Worm (Caenorhabditis elegans) whole organism, L4 larva: Measurements from ENCODE around the gene R05H10.7.
"Not testable (repeated sequence)": the region's sequence is repeated elsewhere in the genome, so short reads cannot be mapped to it uniquely, and the experiment has no call there.

Source experiments
- Y105C5A.15 ChIP-seq: fragments of 200-800 bp; sonication (Bioruptor generic); IDR thresholded peaks from 2 replicates; pipeline ENCODE4 v1.3.6; 2022; ENCODE audit warnings: missing genetic modification characterization, missing compliant biosample characterization
- Y48G9A.11 ChIP-seq: fragments of 200-800 bp; sonication (Bioruptor generic); IDR thresholded peaks from 2 replicates; pipeline ENCODE4 v1.3.6; 2022; ENCODE audit warnings: missing genetic modification reagents, missing genetic modification characterization, missing compliant biosample characterization
- Y75B8A.6 ChIP-seq: fragments of 200-800 bp; sonication (Bioruptor generic); IDR thresholded peaks from 2 replicates; pipeline ENCODE4 v1.3.6; 2022; ENCODE audit warnings: missing genetic modification reagents, missing genetic modification characterization, missing compliant biosample characterization
- ZK337.2 ChIP-seq: fragments of 200-800 bp; sonication (Bioruptor generic); IDR thresholded peaks from 2 replicates; pipeline ENCODE4 v1.3.6; 2022; ENCODE audit warnings: missing genetic modification reagents, missing genetic modification characterization, missing compliant biosample characterization
- aha-1 ChIP-seq: fragments of 150-350 bp; peaks from one replicate; lab custom pipeline; 2014; ENCODE audit warnings: missing biosample characterization, missing genetic modification characterization
- ama-1 ChIP-seq: fragments of 150-350 bp; optimal IDR thresholded peaks from 2 replicates; lab custom pipeline; 2014; ENCODE audit warnings: inconsistent platforms, mixed read lengths
- arid-1 ChIP-seq: fragments of 200-800 bp; sonication (Bioruptor generic); conservative IDR thresholded peaks from 2 replicates; pipeline ENCODE4 v1.3.6; 2022; ENCODE audit warnings: missing genetic modification reagents, missing genetic modification characterization, missing compliant biosample characterization
- ceh-32 ChIP-seq: sonication (generic microtip); optimal IDR thresholded peaks from 2 replicates; lab custom pipeline; 2016; ENCODE audit warnings: mild to moderate bottlenecking, missing genetic modification characterization, missing compliant biosample characterization; ENCODE audit not compliant: poor library complexity
- ceh-44 ChIP-seq: fragments of 200-800 bp; sonication (Bioruptor generic); IDR thresholded peaks from 2 replicates; pipeline ENCODE4 v1.3.6; 2022; ENCODE audit warnings: missing genetic modification reagents, missing genetic modification characterization, missing compliant biosample characterization
- ceh-82 ChIP-seq: sonication (generic microtip); optimal IDR thresholded peaks from 2 replicates; lab custom pipeline; 2017; ENCODE audit warnings: missing biosample characterization, missing genetic modification characterization
- cey-2 ChIP-seq: sonication (generic microtip); optimal IDR thresholded peaks from 3 replicates; lab custom pipeline; 2017; ENCODE audit warnings: missing genetic modification characterization, mild to moderate bottlenecking, missing compliant biosample characterization, antibody characterized with exemption, borderline replicate concordance; ENCODE audit not compliant: insufficient read depth
- daf-16 ChIP-seq, 3 experiments: sonication (generic microtip); optimal IDR thresholded peaks; 2 replicates each; lab custom pipeline; 2016 to 2017; ENCODE audit warnings: missing genetic modification characterization in 3 of 3, missing genetic modification reagents in 3 of 3, mild to moderate bottlenecking in 2 of 3, missing compliant biosample characterization in 2 of 3, missing biosample characterization in 1 of 3, moderate library complexity in 1 of 3
- daf-19 ChIP-seq: fragments of 200-800 bp; sonication (Bioruptor generic); conservative IDR thresholded peaks from 2 replicates; pipeline ENCODE4 v1.3.6; 2022; ENCODE audit warnings: missing genetic modification characterization, missing compliant biosample characterization
- daf-8 ChIP-seq: fragments of 200-800 bp; sonication (Bioruptor generic); IDR thresholded peaks from 2 replicates; pipeline ENCODE4 v1.3.6; 2022; ENCODE audit warnings: missing genetic modification characterization, missing compliant biosample characterization
- dmd-6 ChIP-seq: fragments of 200-800 bp; sonication (Bioruptor generic); IDR thresholded peaks from 2 replicates; pipeline ENCODE4 v1.3.6; 2022; ENCODE audit warnings: missing genetic modification reagents, missing genetic modification characterization, missing compliant biosample characterization
- dmd-9 ChIP-seq: fragments of 200-800 bp; sonication (Bioruptor generic); IDR thresholded peaks from 2 replicates; pipeline ENCODE4 v1.3.6; 2022; ENCODE audit warnings: missing genetic modification reagents, missing genetic modification characterization, missing compliant biosample characterization
- duxl-1 ChIP-seq: sonication (generic microtip); optimal IDR thresholded peaks from 2 replicates; lab custom pipeline; 2016; ENCODE audit warnings: mild to moderate bottlenecking, missing genetic modification characterization, moderate library complexity, missing compliant biosample characterization; ENCODE audit not compliant: poor library complexity
- dve-1 ChIP-seq: sonication (generic microtip); optimal IDR thresholded peaks from 2 replicates; lab custom pipeline; 2017; ENCODE audit warnings: antibody characterized with exemption, mild to moderate bottlenecking, missing genetic modification characterization, missing compliant biosample characterization; ENCODE audit not compliant: insufficient read depth
- hlh-11 ChIP-seq: fragments of 200-800 bp; sonication (Bioruptor generic); optimal IDR thresholded peaks from 2 replicates; lab custom pipeline; 2018; ENCODE audit warnings: mild to moderate bottlenecking, missing genetic modification characterization, missing compliant biosample characterization
- hlh-30 ChIP-seq: sonication (generic microtip); optimal IDR thresholded peaks from 2 replicates; lab custom pipeline; 2017; ENCODE audit warnings: antibody characterized with exemption, mild to moderate bottlenecking, missing genetic modification characterization, missing compliant biosample characterization; ENCODE audit not compliant: insufficient read depth
- hmg-1.1 ChIP-seq: fragments of 200-800 bp; sonication (Bioruptor generic); IDR thresholded peaks from 2 replicates; pipeline ENCODE4 v1.3.6; 2022; ENCODE audit warnings: missing genetic modification reagents, missing genetic modification characterization, missing compliant biosample characterization
- lin-15B ChIP-seq: fragments of 150-350 bp; sonication (generic microtip); optimal IDR thresholded peaks from 3 replicates; lab custom pipeline; 2014; ENCODE audit warnings: missing biosample characterization, missing genetic modification characterization
- lin-29 ChIP-seq: fragments of 200-800 bp; sonication (Bioruptor generic); IDR thresholded peaks from 2 replicates; pipeline ENCODE4 v1.3.6; 2022; ENCODE audit warnings: missing genetic modification reagents, missing genetic modification characterization, missing compliant biosample characterization
- madf-9 ChIP-seq: fragments of 200-800 bp; sonication (Bioruptor generic); conservative IDR thresholded peaks from 2 replicates; pipeline ENCODE4 v1.3.6; 2022; ENCODE audit warnings: missing genetic modification reagents, missing genetic modification characterization, missing compliant biosample characterization
- mep-1 ChIP-seq: fragments of 150-350 bp; sonication (generic microtip); optimal IDR thresholded peaks from 3 replicates; lab custom pipeline; 2014; ENCODE audit warnings: missing biosample characterization, missing genetic modification characterization
- nhr-102 ChIP-seq: sonication (generic microtip); optimal IDR thresholded peaks from 2 replicates; lab custom pipeline; 2016; ENCODE audit warnings: mild to moderate bottlenecking, missing genetic modification characterization, moderate library complexity, missing compliant biosample characterization
- nhr-42 ChIP-seq: fragments of 200-800 bp; sonication (Bioruptor generic); IDR thresholded peaks from 2 replicates; pipeline ENCODE4 v1.3.6; 2022; ENCODE audit warnings: missing genetic modification characterization, missing compliant biosample characterization
- nhr-76 ChIP-seq: fragments of 150-350 bp; optimal IDR thresholded peaks from 2 replicates; lab custom pipeline; 2014; ENCODE audit warnings: missing biosample characterization, missing genetic modification characterization
- pqm-1 ChIP-seq: sonication (generic microtip); optimal IDR thresholded peaks from 2 replicates; lab custom pipeline; 2017; ENCODE audit warnings: missing biosample characterization, missing genetic modification characterization
- rbr-2 ChIP-seq: sonication (generic microtip); optimal IDR thresholded peaks from 2 replicates; lab custom pipeline; 2016; ENCODE audit warnings: missing genotype, missing genetic modification characterization, missing compliant biosample characterization
- sdz-12 ChIP-seq: fragments of 200-800 bp; sonication (Bioruptor generic); optimal IDR thresholded peaks from 2 replicates; lab custom pipeline; 2018; ENCODE audit warnings: mild to moderate bottlenecking, missing genetic modification characterization, missing compliant biosample characterization
- skn-1 ChIP-seq: fragments of 150-350 bp; optimal IDR thresholded peaks from 2 replicates; lab custom pipeline; 2014; ENCODE audit warnings: missing biosample characterization, missing genetic modification characterization
- unc-62 ChIP-seq, 3 experiments: fragments of 150-350 bp in 1 of 3; sonication (generic microtip); optimal IDR thresholded peaks in 2 of 3; peaks in 1 of 3; 1 replicate in 1 of 3; 2 replicates in 2 of 3; lab custom pipeline; 2014 to 2017; ENCODE audit warnings: missing biosample characterization in 3 of 3, missing genetic modification characterization in 3 of 3, missing genetic modification reagents in 3 of 3, missing genotype in 1 of 3
- zip-11 ChIP-seq: fragments of 200-800 bp; sonication (Bioruptor generic); IDR thresholded peaks from 2 replicates; pipeline ENCODE4 v1.3.6; 2022; ENCODE audit warnings: missing genetic modification characterization, missing compliant biosample characterization

Gene R05H10.7

DNA sequence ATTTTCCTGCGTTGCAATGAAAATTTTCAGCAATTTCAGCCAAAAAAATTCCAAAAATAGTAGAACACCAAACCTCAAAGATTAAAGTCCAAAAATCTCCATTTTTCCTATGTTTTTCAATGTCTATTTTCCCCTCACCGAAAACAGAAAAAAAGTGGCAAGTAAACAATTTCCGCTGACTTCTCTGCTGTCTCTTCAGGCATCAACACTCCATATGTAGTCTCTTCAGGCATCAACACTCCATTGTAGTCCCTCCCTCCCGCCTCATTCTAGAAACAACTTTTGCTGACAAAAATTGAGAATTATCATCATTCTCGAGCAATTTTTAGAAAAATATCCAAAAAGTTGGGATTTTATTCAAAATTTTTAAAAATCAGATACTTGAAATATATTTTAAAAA, 9.0 kb downstream of the R05H10.7 start:
- not testable (repeated sequence) for TF ChIP-seq daf-16 (GFP tag; optimal IDR thresholded peaks at IDR 0.05; lab: Kevin White, UChicago)
- TF ChIP-seq daf-16 (tag; optimal IDR thresholded peaks at IDR 0.05; lab: Kevin White, UChicago) (peak; percentile 35), hmg-1.1 (GFP tag; lab: Robert Waterston, UW) (peak; percentile 27; the same call in 1 of the 2 replicates), dmd-6 (peak; percentile 27)
- TF ChIP-seq, all 104 proteins: peak for 3; not testable (repeated sequence) for 101

DNA sequence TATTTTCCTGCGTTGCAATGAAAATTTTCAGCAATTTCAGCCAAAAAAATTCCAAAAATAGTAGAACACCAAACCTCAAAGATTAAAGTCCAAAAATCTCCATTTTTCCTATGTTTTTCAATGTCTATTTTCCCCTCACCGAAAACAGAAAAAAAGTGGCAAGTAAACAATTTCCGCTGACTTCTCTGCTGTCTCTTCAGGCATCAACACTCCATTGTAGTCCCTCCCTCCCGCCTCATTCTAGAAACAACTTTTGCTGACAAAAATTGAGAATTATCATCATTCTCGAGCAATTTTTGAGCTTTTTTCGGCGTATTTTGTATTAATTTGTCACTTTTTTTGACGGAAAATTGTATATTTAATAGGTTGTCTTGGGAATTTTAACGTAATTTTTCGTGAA, 9.8 kb downstream of the R05H10.7 start:
- TF ChIP-seq nhr-42 (GFP tag; lab: Robert Waterston, UW): 0 out of 2 replicates have a peak, but pooled peaks have one; percentile 27
- TF ChIP-seq dmd-6: peak; percentile 23; the same call in 1 of the 2 replicates
- TF ChIP-seq, all 104 proteins: peak for 2; not testable (repeated sequence) for 102

ce11 chrII:14866156-14866555, 10.8 kb downstream of the R05H10.7 start:
- TF ChIP-seq aha-1 (tag; lab: Kevin White, UChicago) (peak; percentile 65), daf-19 (GFP tag; lab: Robert Waterston, UW) (no peak), mep-1 (tag; lab: Kevin White, UChicago) (no peak), dmd-9 (GFP tag; lab: Robert Waterston, UW) (no peak), unc-62 (GFP tag; optimal IDR thresholded peaks at IDR 0.05 in 1 of 2; lab: Kevin White, UChicago) (peak in 1 of 2 experiments; percentile 79), unc-62 (tag; optimal IDR thresholded peaks at IDR 0.05; lab: Kevin White, UChicago) (no peak)

ce11 chrII:14866668-14867067, 11.3 kb downstream of the R05H10.7 start, which contains the start of gene gpx-2:
TSS of gene gpx-2 (plus strand) at chrII:14866766.
- no peak for TF ChIP-seq Y48G9A.11 (GFP tag; lab: Robert Waterston, UW)
- TF ChIP-seq cey-2 (tag; lab: Kevin White, UChicago): no peak
- TF ChIP-seq Y75B8A.6: no peak
- TF ChIP-seq unc-62 (GFP tag; optimal IDR thresholded peaks at IDR 0.05 in 1 of 2; lab: Kevin White, UChicago): no peak
- no peak for TF ChIP-seq unc-62 (tag; optimal IDR thresholded peaks at IDR 0.05; lab: Kevin White, UChicago)
- no peak for TF ChIP-seq rbr-2 (tag; lab: Kevin White, UChicago)
- TF ChIP-seq ceh-32 (tag; lab: Kevin White, UChicago): no peak
- no peak for TF ChIP-seq madf-9 (GFP tag; lab: Robert Waterston, UW)
- no peak for TF ChIP-seq ZK337.2 (GFP tag; lab: Robert Waterston, UW)
- no peak for TF ChIP-seq sdz-12 (GFP tag; lab: Kevin White, UChicago)
- TF ChIP-seq duxl-1 (tag; lab: Kevin White, UChicago): no peak
- TF ChIP-seq arid-1 (GFP tag; lab: Robert Waterston, UW): 0 out of 2 replicates have a peak, but pooled peaks have one; percentile 29
- no peak for TF ChIP-seq nhr-76 (tag; lab: Kevin White, UChicago)
- TF ChIP-seq nhr-102 (tag; lab: Kevin White, UChicago): peak; percentile 44
- TF ChIP-seq zip-11: no peak
- TF ChIP-seq lin-29 (GFP tag; lab: Robert Waterston, UW): no peak
- no peak for TF ChIP-seq pqm-1 (tag; lab: Kevin White, UChicago)
- no peak for TF ChIP-seq ceh-82 (tag; lab: Kevin White, UChicago)
- TF ChIP-seq dmd-6: no peak
- TF ChIP-seq lin-15B (tag; lab: Kevin White, UChicago): no peak
- TF ChIP-seq ceh-44 (GFP tag; lab: Robert Waterston, UW): no peak
- no peak for TF ChIP-seq skn-1 (tag; lab: Kevin White, UChicago)
- peak; percentile 58 for TF ChIP-seq aha-1 (tag; lab: Kevin White, UChicago)
- no peak for TF ChIP-seq dve-1 (tag; lab: Kevin White, UChicago)
- no peak for TF ChIP-seq daf-8 (GFP tag; lab: Robert Waterston, UW)
- TF ChIP-seq daf-19 (GFP tag; lab: Robert Waterston, UW): no peak
- 0 out of 2 replicates have a peak, but pooled peaks have one; percentile 23 for TF ChIP-seq Y105C5A.15 (GFP tag; lab: Robert Waterston, UW)
- no peak for TF ChIP-seq hlh-30 (tag; lab: Kevin White, UChicago)
- TF ChIP-seq dmd-9 (GFP tag; lab: Robert Waterston, UW): no peak
- TF ChIP-seq daf-16 (GFP tag; optimal IDR thresholded peaks at IDR 0.05; lab: Kevin White, UChicago): no peak
- peak; percentile 0 for TF ChIP-seq daf-16 (tag; optimal IDR thresholded peaks at IDR 0.05; lab: Kevin White, UChicago)
- TF ChIP-seq ama-1 (lab: Kevin White, UChicago): no peak
- peak; percentile 22 for TF ChIP-seq hlh-11 (tag; lab: Kevin White, UChicago)
